Worm (Caenorhabditis elegans): ENCODE data around the gene pqn-70.

ce11 chrV:11258896-11259295, 30.4 kb upstream of the pqn-70 start, which contains the start of gene lgc-36:
- TF ChIP-seq dpl-1 (GFP tag; optimal IDR thresholded peaks at IDR 0.05) (no peak), B0336.3 (GFP tag; IDR thresholded peaks at IDR 0.05) (no peak), K11D2.4 (GFP tag; IDR thresholded peaks at IDR 0.05) (no peak), F39B2.1 (GFP tag; IDR thresholded peaks at IDR 0.05) (no peak), tbx-9 (tag; optimal IDR thresholded peaks at IDR 0.05; ENCODE audit: borderline replicate concordance) (no peak), unc-62 (GFP tag; optimal IDR thresholded peaks at IDR 0.05) (no peak), hmg-1.2 (GFP tag; IDR thresholded peaks at IDR 0.05) (no peak), F23B12.7 (tag; optimal IDR thresholded peaks at IDR 0.05; ENCODE audit: insufficient read depth) (no peak), B0261.1 (tag; optimal IDR thresholded peaks at IDR 0.05) (no peak), ztf-3 (GFP tag; optimal IDR thresholded peaks at IDR 0.05) (no peak), D2030.7 (GFP tag; IDR thresholded peaks at IDR 0.05) (no peak), madf-10 (tag; optimal IDR thresholded peaks at IDR 0.05) (no peak), pha-4 (tag; optimal IDR thresholded peaks at IDR 0.05) (no peak)
